Fruit fly (Drosophila melanogaster): ENCODE measurements around the gene Ugt302C1.

Ugt302C1 gene

dm6 chr3R:11160907-11161306 is 4.0 kb downstream of the Ugt302C1 start, which contains the start of gene CG4757 (continued):
- TF ChIP-seq odd (GFP tag; optimal IDR thresholded peaks at IDR 0.05): no peak

- TF ChIP-seq exex (tag; optimal IDR thresholded peaks at IDR 0.05) (peak; percentile 52), stwl (tag; optimal IDR thresholded peaks at IDR 0.05) (no peak), B-H2 (GFP tag; optimal IDR thresholded peaks at IDR 0.05) (no peak), CG9609 (GFP tag; optimal IDR thresholded peaks at IDR 0.05) (no peak), lov (optimal IDR thresholded peaks at IDR 0.05) (no peak), lov (GFP tag; IDR thresholded peaks at IDR 0.05) (no peak)
Observed at dm6 chr3R:11165974-11166373, 9.1 kb downstream of the Ugt302C1 start, which contains the start of gene Ugt35E1. TSS of gene Ugt35E1 (minus strand) at chr3R:11166074.

- TF ChIP-seq Awh (GFP tag; IDR thresholded peaks at IDR 0.05): no peak
- no peak for TF ChIP-seq CG31224 (GFP tag; IDR thresholded peaks at IDR 0.05)
- TF ChIP-seq CG8281 (tag; optimal IDR thresholded peaks at IDR 0.05): no peak
- no peak for TF ChIP-seq NC2α (GFP tag; optimal IDR thresholded peaks at IDR 0.05)
- TF ChIP-seq oc (tag; optimal IDR thresholded peaks at IDR 0.05): no peak
- peak; percentile 39 for TF ChIP-seq CG34376 (GFP tag; optimal IDR thresholded peaks at IDR 0.05)
- TF ChIP-seq CG1602 (GFP tag; optimal IDR thresholded peaks at IDR 0.05): no peak
- no peak for TF ChIP-seq CG18262 (tag; optimal IDR thresholded peaks at IDR 0.05)
- no peak for TF ChIP-seq CG8359 (GFP tag; optimal IDR thresholded peaks at IDR 0.05; ENCODE audit: borderline replicate concordance)
- TF ChIP-seq tna (GFP tag; IDR thresholded peaks at IDR 0.05; ENCODE audit: partially characterized antibody): no peak
- TF ChIP-seq CG1647 (GFP tag; optimal IDR thresholded peaks at IDR 0.05): no peak
- TF ChIP-seq CG7987 (GFP tag; optimal IDR thresholded peaks at IDR 0.05): no peak
- no peak for TF ChIP-seq Oaz (GFP tag; IDR thresholded peaks at IDR 0.05)
- TF ChIP-seq CG7928 (GFP tag; optimal IDR thresholded peaks at IDR 0.05): no peak
- no peak for TF ChIP-seq Hmr (GFP tag; optimal IDR thresholded peaks at IDR 0.05)
- no peak for TF ChIP-seq CG3726 (GFP tag; IDR thresholded peaks at IDR 0.05)
- no peak for TF ChIP-seq esg (GFP tag; conservative IDR thresholded peaks at IDR 0.05)
- no peak for TF ChIP-seq psq (GFP tag; optimal IDR thresholded peaks at IDR 0.05)
- no peak for TF ChIP-seq hth (optimal IDR thresholded peaks at IDR 0.05)
- no peak for TF ChIP-seq gem (tag; optimal IDR thresholded peaks at IDR 0.05)
- no peak for TF ChIP-seq jumu (GFP tag; optimal IDR thresholded peaks at IDR 0.05)
- TF ChIP-seq gsb (GFP tag; IDR thresholded peaks at IDR 0.05): no peak
- peak; percentile 34 for TF ChIP-seq Ets65A (GFP tag)
- no peak for TF ChIP-seq HmgD (GFP tag; optimal IDR thresholded peaks at IDR 0.05)
- TF ChIP-seq repo (GFP tag; optimal IDR thresholded peaks at IDR 0.05): no peak
- peak; percentile 91 for TF ChIP-seq exex (tag; optimal IDR thresholded peaks at IDR 0.05)
Observed at dm6 chr3R:11167931-11168465, 11.1 kb downstream of the Ugt302C1 start, which contains the start of gene Ugt35E2. TSS of gene Ugt35E2 (minus strand) at chr3R:11167981.

dm6 chr3R:11170146-11170545 is 13.2 kb downstream of the Ugt302C1 start, which contains the start of gene Ugt35B1:
TSS of gene Ugt35B1 (minus strand) at chr3R:11170246.
- TF ChIP-seq CG13624 (GFP tag; optimal IDR thresholded peaks at IDR 0.05) (no peak), ind (GFP tag; optimal IDR thresholded peaks at IDR 0.05) (no peak), psq (GFP tag; optimal IDR thresholded peaks at IDR 0.05) (no peak), CG10147 (GFP tag; optimal IDR thresholded peaks at IDR 0.05) (no peak), exex (tag; optimal IDR thresholded peaks at IDR 0.05) (no peak), gsb (GFP tag; IDR thresholded peaks at IDR 0.05) (no peak), E2f2 (GFP tag; IDR thresholded peaks at IDR 0.05) (no peak), Dref (GFP tag; IDR thresholded peaks at IDR 0.05) (no peak)
